Fruit fly (Drosophila melanogaster) whole organism, embryonic: Measurements from ENCODE around the gene Art2.

Source experiments
- CG10543 ChIP-seq: fragments of 200-800 bp; sonication (Bioruptor generic); optimal IDR thresholded peaks from 3 replicates; lab custom pipeline; 2017; ENCODE audit warnings: missing biosample characterization, mild to moderate bottlenecking, missing genetic modification characterization, moderate library complexity
- CG11398 ChIP-seq: fragments of 200-800 bp; sonication (Bioruptor generic); optimal IDR thresholded peaks from 2 replicates; lab custom pipeline; 2016; ENCODE audit warnings: missing biosample characterization, missing genetic modification characterization
- CG11504 ChIP-seq: fragments of 200-800 bp; sonication (Bioruptor generic); optimal IDR thresholded peaks from 3 replicates; lab custom pipeline; 2019; ENCODE audit warnings: missing biosample characterization, mild to moderate bottlenecking, missing genetic modification characterization, moderate library complexity
- CG11695 ChIP-seq: fragments of 200-800 bp; sonication (Bioruptor generic); IDR thresholded peaks from 3 replicates; pipeline ENCODE4 v1.3.6; 2022; ENCODE audit warnings: missing biosample characterization, missing genetic modification characterization
- CG11696 ChIP-seq: fragments of 200-800 bp; sonication (Bioruptor generic); IDR thresholded peaks from 2 replicates; pipeline ENCODE4 v1.3.6; 2022; ENCODE audit warnings: missing biosample characterization, missing genetic modification characterization
- CG12104 ChIP-seq: fragments of 200-800 bp; sonication (Bioruptor generic); optimal IDR thresholded peaks from 3 replicates; lab custom pipeline; 2016; ENCODE audit warnings: missing biosample characterization, missing genetic modification characterization
- CG1233 ChIP-seq: fragments of 200-800 bp; sonication (Bioruptor generic); optimal IDR thresholded peaks from 4 replicates; lab custom pipeline; 2018; ENCODE audit warnings: missing biosample characterization, mild to moderate bottlenecking, missing genetic modification characterization
- CG13775 ChIP-seq: fragments of 200-800 bp; sonication (Bioruptor generic); optimal IDR thresholded peaks from 3 replicates; lab custom pipeline; 2017; ENCODE audit warnings: missing biosample characterization, mild to moderate bottlenecking, missing genetic modification characterization
- CG14014 ChIP-seq: fragments of 200-800 bp; sonication (Bioruptor generic); IDR thresholded peaks from 2 replicates; pipeline ENCODE4 v1.3.6; 2022; ENCODE audit warnings: missing biosample characterization, missing genetic modification characterization
- CG15269 ChIP-seq: fragments of 200-800 bp; sonication (Bioruptor generic); optimal IDR thresholded peaks from 2 replicates; lab custom pipeline; 2018; ENCODE audit warnings: missing biosample characterization, mild to moderate bottlenecking, missing genetic modification characterization, moderate library complexity
- CG18599 ChIP-seq: fragments of 200-800 bp; sonication (Bioruptor generic); optimal IDR thresholded peaks from 3 replicates; lab custom pipeline; 2017; ENCODE audit warnings: missing biosample characterization, missing genetic modification characterization, mild to moderate bottlenecking, moderate library complexity, missing genetic modification reagents
- CG2120 ChIP-seq: fragments of 200-800 bp; sonication (Bioruptor generic); optimal IDR thresholded peaks from 3 replicates; lab custom pipeline; 2016; ENCODE audit warnings: missing biosample characterization, missing genetic modification characterization
- CG3847 ChIP-seq: fragments of 200-800 bp; sonication (Bioruptor generic); IDR thresholded peaks from 2 replicates; pipeline ENCODE4 v1.3.6; 2022; ENCODE audit warnings: missing biosample characterization, missing genetic modification characterization
- CG4360 ChIP-seq: fragments of 200-800 bp; sonication (Bioruptor generic); IDR thresholded peaks from 2 replicates; pipeline ENCODE4 v1.3.6; 2022; ENCODE audit warnings: missing biosample characterization, missing genetic modification characterization
- CG4617 ChIP-seq: fragments of 200-800 bp; sonication (Bioruptor generic); optimal IDR thresholded peaks from 3 replicates; lab custom pipeline; 2016; ENCODE audit warnings: missing biosample characterization, missing genetic modification characterization, borderline replicate concordance
- CG4707 ChIP-seq: fragments of 200-800 bp; sonication (Bioruptor generic); optimal IDR thresholded peaks from 2 replicates; lab custom pipeline; 2018; ENCODE audit warnings: missing biosample characterization, mild to moderate bottlenecking, missing genetic modification characterization, moderate library complexity
- CG4730 ChIP-seq: fragments of 200-800 bp; sonication (Bioruptor generic); IDR thresholded peaks from 2 replicates; pipeline ENCODE4 v1.3.6; 2022; ENCODE audit warnings: missing biosample characterization, missing genetic modification characterization
- Elba2 ChIP-seq: fragments of 200-800 bp; sonication (Bioruptor generic); optimal IDR thresholded peaks from 3 replicates; lab custom pipeline; 2016; ENCODE audit warnings: missing biosample characterization, missing genetic modification characterization
- Ets65A ChIP-seq: fragments of 200-800 bp; sonication (Bioruptor generic); peaks from one replicate; lab custom pipeline; 2016; ENCODE audit warnings: missing biosample characterization, missing genetic modification characterization
- HLH54F ChIP-seq: fragments of 200-800 bp; sonication (Bioruptor generic); optimal IDR thresholded peaks from 3 replicates; lab custom pipeline; 2016; ENCODE audit warnings: missing biosample characterization, missing genetic modification characterization
- HLHmδ ChIP-seq: fragments of 200-800 bp; sonication (Bioruptor generic); optimal IDR thresholded peaks from 2 replicates; lab custom pipeline; 2018; ENCODE audit warnings: missing biosample characterization, mild to moderate bottlenecking, missing genetic modification characterization, moderate library complexity
- Hand ChIP-seq: fragments of 200-800 bp; sonication (Bioruptor generic); optimal IDR thresholded peaks from 2 replicates; lab custom pipeline; 2017; ENCODE audit warnings: mild to moderate bottlenecking, missing biosample characterization, missing genetic modification reagents, missing genetic modification characterization
- Hmr ChIP-seq: fragments of 200-800 bp; sonication (Bioruptor generic); optimal IDR thresholded peaks from 3 replicates; lab custom pipeline; 2017; ENCODE audit warnings: mild to moderate bottlenecking, missing biosample characterization, missing genetic modification reagents, missing genetic modification characterization
- Lpt ChIP-seq: fragments of >200 bp; optimal IDR thresholded peaks from 2 replicates; lab custom pipeline; 2018; ENCODE audit warnings: missing biosample characterization, missing genetic modification characterization
- Max ChIP-seq: fragments of 200-800 bp; sonication (Bioruptor generic); optimal IDR thresholded peaks from 2 replicates; lab custom pipeline; 2016; ENCODE audit warnings: missing biosample characterization, mild to moderate bottlenecking, missing genetic modification characterization
- Pdp1 ChIP-seq, 2 experiments: fragments of 200-800 bp; sonication (Bioruptor generic); optimal IDR thresholded peaks; 3 replicates each; lab custom pipeline; 2016; ENCODE audit warnings: missing biosample characterization in 2 of 2, missing genetic modification characterization in 2 of 2, mild to moderate bottlenecking in 1 of 2, moderate library complexity in 1 of 2
- Trl ChIP-seq, 3 experiments: fragments of >200 bp in 2 of 3; fragments of 200-800 bp in 1 of 3; sonication (Bioruptor generic) in 1 of 3; optimal IDR thresholded peaks; 2 replicates in 1 of 3; 3 replicates in 2 of 3; lab custom pipeline; 2016 to 2017; ENCODE audit warnings: missing biosample characterization in 1 of 3, missing genetic modification characterization in 1 of 3
- chinmo ChIP-seq: fragments of 200-800 bp; sonication (Bioruptor generic); IDR thresholded peaks from 4 replicates; pipeline ENCODE4 v1.3.6; 2022; ENCODE audit warnings: missing biosample characterization, missing genetic modification characterization; ENCODE audit not compliant: partially characterized antibody
- danr ChIP-seq: fragments of 200-800 bp; sonication (Bioruptor generic); IDR thresholded peaks from 2 replicates; pipeline ENCODE4 v1.3.6; 2022; ENCODE audit warnings: missing biosample characterization, missing genetic modification characterization
- dysf ChIP-seq: fragments of 200-800 bp; sonication (Bioruptor generic); IDR thresholded peaks from 3 replicates; pipeline ENCODE4 v1.3.6; 2022; ENCODE audit warnings: missing biosample characterization, missing genetic modification characterization
- ftz-f1 ChIP-seq: fragments of 200-800 bp; sonication (Bioruptor generic); optimal IDR thresholded peaks from 2 replicates; lab custom pipeline; 2016; ENCODE audit warnings: missing biosample characterization, missing genetic modification characterization
- ind ChIP-seq: fragments of 200-800 bp; sonication (Bioruptor generic); optimal IDR thresholded peaks from 3 replicates; lab custom pipeline; 2016; ENCODE audit warnings: missing biosample characterization, missing genetic modification characterization
- kay ChIP-seq: fragments of 200-800 bp; sonication (Bioruptor generic); optimal IDR thresholded peaks from 2 replicates; lab custom pipeline; 2016; ENCODE audit warnings: missing biosample characterization, missing genetic modification characterization
- lab ChIP-seq: fragments of 200-800 bp; sonication (Bioruptor generic); optimal IDR thresholded peaks from 3 replicates; lab custom pipeline; 2017; ENCODE audit warnings: missing biosample characterization, missing genetic modification characterization, mild to moderate bottlenecking, moderate library complexity, missing genetic modification reagents
- org-1 ChIP-seq: fragments of 200-800 bp; sonication (Bioruptor generic); optimal IDR thresholded peaks from 2 replicates; lab custom pipeline; 2017; ENCODE audit warnings: missing biosample characterization, missing genetic modification characterization
- repo ChIP-seq: fragments of 200-800 bp; sonication (Bioruptor generic); optimal IDR thresholded peaks from 2 replicates; lab custom pipeline; 2016; ENCODE audit warnings: missing biosample characterization, missing genetic modification characterization
- row ChIP-seq: fragments of 200-800 bp; sonication (Bioruptor generic); IDR thresholded peaks from 3 replicates; pipeline ENCODE4 v1.3.6; 2022; ENCODE audit warnings: missing biosample characterization, missing genetic modification characterization
- run ChIP-seq: fragments of 200-800 bp; sonication (Bioruptor generic); optimal IDR thresholded peaks from 3 replicates; lab custom pipeline; 2018; ENCODE audit warnings: missing biosample characterization, mild to moderate bottlenecking, missing genetic modification characterization
- sens ChIP-seq: fragments of 200-800 bp; sonication (Bioruptor generic); peaks from one replicate; lab custom pipeline; 2016; ENCODE audit warnings: missing biosample characterization, missing genetic modification characterization
- slbo ChIP-seq: fragments of 200-800 bp; sonication (Bioruptor generic); IDR thresholded peaks from 2 replicates; pipeline ENCODE4 v1.3.6; 2022; ENCODE audit warnings: missing biosample characterization, missing genetic modification characterization
- ssp ChIP-seq: fragments of 200-800 bp; sonication (Bioruptor generic); IDR thresholded peaks from 2 replicates; pipeline ENCODE4 v1.3.6; 2022; ENCODE audit warnings: missing biosample characterization, missing genetic modification characterization
- sug ChIP-seq: fragments of 200-800 bp; optimal IDR thresholded peaks from 2 replicates; lab custom pipeline; 2019; ENCODE audit warnings: missing biosample characterization, mild to moderate bottlenecking, missing genetic modification characterization, moderate library complexity
- ttk ChIP-seq: fragments of 200-800 bp; sonication (Bioruptor generic); IDR thresholded peaks from 2 replicates; pipeline ENCODE4 v2.1.2; 2022; ENCODE audit warnings: missing biosample characterization, missing genetic modification characterization
- z ChIP-seq: fragments of 200-800 bp; sonication (Bioruptor generic); IDR thresholded peaks from 3 replicates; pipeline ENCODE4 v1.3.6; 2022; ENCODE audit warnings: missing biosample characterization, missing genetic modification characterization
- zen2 ChIP-seq: fragments of 200-800 bp; sonication (Bioruptor generic); IDR thresholded peaks from 3 replicates; pipeline ENCODE4 v1.3.6; 2022; ENCODE audit warnings: missing biosample characterization, missing genetic modification characterization; ENCODE audit not compliant: partially characterized antibody

Gene Art2

dm6 chr2L:4281810-4282209, 686 bp upstream of the Art2 start:
- peak; percentile 37 for TF ChIP-seq Ets65A
- TF ChIP-seq sug (tag; lab: Kevin White, UChicago): no peak
- TF ChIP-seq CG13775 (GFP tag; lab: Kevin White, UChicago): no peak
- TF ChIP-seq zen2 (GFP tag; lab: Robert Waterston, UW): 0 out of 3 replicates have a peak, but pooled peaks have one; percentile 17
- TF ChIP-seq Trl (optimal IDR thresholded peaks at IDR 0.05; lab: Kevin White, UChicago): peak; percentile 60 to 67
- no peak for TF ChIP-seq Trl (GFP tag; optimal IDR thresholded peaks at IDR 0.05; lab: Kevin White, UChicago)

DNA sequence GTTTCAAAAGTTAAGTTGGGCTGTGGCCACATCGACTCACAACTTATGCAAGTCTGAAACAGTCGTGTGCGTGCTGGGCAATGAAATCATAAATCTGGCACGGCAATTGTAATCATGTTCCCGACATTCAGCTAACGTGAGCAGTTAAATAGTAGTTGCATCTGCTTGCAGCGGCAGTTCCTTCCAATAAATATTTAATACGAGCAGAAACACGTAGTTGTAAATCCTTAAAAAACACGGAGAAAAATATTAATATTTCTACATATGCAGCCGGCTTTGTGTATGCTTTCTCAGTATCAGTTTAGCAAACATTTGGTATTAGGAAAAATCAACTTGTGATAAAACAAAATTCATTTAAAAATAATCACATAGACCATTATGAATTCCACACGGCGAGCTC, 23.9 kb downstream of the Art2 start, which contains the start of gene CG15425:
TSS of gene CG15425 (plus strand) at position 301 of the 400 bp plus-strand sequence.
- TF ChIP-seq HLH54F (GFP tag; lab: Kevin White, UChicago): no peak
- no peak for TF ChIP-seq HLHmδ (GFP tag; lab: Kevin White, UChicago)
- TF ChIP-seq Elba2 (GFP tag; lab: Kevin White, UChicago): no peak
- peak; percentile 22 for TF ChIP-seq Ets65A
- TF ChIP-seq ind: no peak
- TF ChIP-seq CG1233 (GFP tag; lab: Kevin White, UChicago): no peak
- TF ChIP-seq, all 482 proteins: peak for 1

DNA sequence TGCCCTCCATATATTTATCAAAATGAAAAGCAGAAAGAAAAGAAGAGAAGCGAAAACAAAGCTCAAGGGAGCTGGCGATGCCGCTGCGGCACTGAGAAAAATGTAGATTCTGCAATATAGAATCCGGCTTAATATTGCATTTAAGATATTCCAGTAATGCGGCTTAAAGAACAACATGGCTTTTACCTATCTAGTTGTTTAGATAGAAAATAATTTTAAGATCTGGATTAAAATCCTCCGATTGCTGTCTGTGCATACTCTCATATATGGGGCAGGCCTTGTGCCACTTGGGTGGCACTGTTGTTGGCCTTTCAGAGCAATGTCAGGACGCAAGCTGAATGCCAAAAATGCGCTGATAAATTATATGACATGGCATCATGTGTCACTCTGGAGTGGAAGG, 26.2 kb downstream of the Art2 start:
- TF ChIP-seq CG11696 (GFP tag; lab: Robert Waterston, UW) (0 out of 2 replicates have a peak, but pooled peaks have one; percentile 9), CG11695 (GFP tag; lab: Robert Waterston, UW) (no peak), sens (peak; percentile 59), slbo (GFP tag; lab: Robert Waterston, UW) (peak; percentile 27; the same call in 1 of the 2 replicates), lab (GFP tag; lab: Kevin White, UChicago) (peak; percentile 28), ssp (GFP tag; lab: Robert Waterston, UW) (peak; percentile 5; the same call in 1 of the 2 replicates), run (tag; lab: Kevin White, UChicago) (no peak), ftz-f1 (no peak), CG14014 (GFP tag; lab: Robert Waterston, UW) (peak; percentile 18; the same call in 1 of the 2 replicates), CG18599 (GFP tag; lab: Kevin White, UChicago) (peak; percentile 20), Ets65A (peak; percentile 49), CG4730 (GFP tag; lab: Robert Waterston, UW) (peak; percentile 9; the same call in 1 of the 2 replicates), CG3847 (0 out of 2 replicates have a peak, but pooled peaks have one; percentile 7)

dm6 chr2L:4252832-4253473, 28.2 kb downstream of the Art2 start:
- TF ChIP-seq CG4360 (GFP tag; lab: Robert Waterston, UW) (no peak), org-1 (GFP tag; lab: Kevin White, UChicago) (no peak), repo (GFP tag; lab: Kevin White, UChicago) (no peak), CG11504 (tag; lab: Kevin White, UChicago) (peak; percentile 35), CG12104 (no peak), Hmr (GFP tag; lab: Kevin White, UChicago) (peak; percentile 14), ttk (no peak), CG4707 (GFP tag; lab: Kevin White, UChicago) (no peak), Lpt (GFP tag; lab: Kevin White, UChicago) (no peak), Pdp1 (GFP tag; optimal IDR thresholded peaks at IDR 0.05; lab: Kevin White, UChicago) (peak in 1 of 2 experiments; percentile 1), danr (no peak), CG2120 (GFP tag; lab: Kevin White, UChicago) (peak; percentile 34), Hand (GFP tag; lab: Kevin White, UChicago) (no peak), row (GFP tag; lab: Robert Waterston, UW) (peak; percentile 43; the same call in 2 of the 3 replicates), CG4617 (GFP tag; lab: Kevin White, UChicago) (no peak), CG11398 (GFP tag; lab: Kevin White, UChicago) (no peak), z (GFP tag; lab: Robert Waterston, UW) (0 out of 3 replicates have a peak, but pooled peaks have one; percentile 24), Max (GFP tag; lab: Kevin White, UChicago) (no peak), dysf (GFP tag; lab: Robert Waterston, UW) (peak; percentile 34; the same call in 1 of the 3 replicates), CG15269 (tag; lab: Kevin White, UChicago) (peak; percentile 17), kay (no peak), CG10543 (GFP tag; lab: Kevin White, UChicago) (no peak), chinmo (GFP tag; lab: Robert Waterston, UW) (no peak)
